Fruit fly (Drosophila melanogaster) whole organism, embryonic: Measurements from ENCODE around the gene Mgat4b.

Experiments used
- Ada2b ChIP-seq: fragments of 200-800 bp; sonication (Bioruptor generic); IDR thresholded peaks from 2 replicates; pipeline ENCODE4 v1.3.6; 2022; ENCODE audit warnings: missing biosample characterization, missing genetic modification characterization
- CG10654 ChIP-seq: fragments of 200-800 bp; sonication (Bioruptor generic); optimal IDR thresholded peaks from 2 replicates; lab custom pipeline; 2016; ENCODE audit warnings: missing biosample characterization, missing genetic modification characterization
- CG11695 ChIP-seq: fragments of 200-800 bp; sonication (Bioruptor generic); IDR thresholded peaks from 3 replicates; pipeline ENCODE4 v1.3.6; 2022; ENCODE audit warnings: missing biosample characterization, missing genetic modification characterization
- CG15601 ChIP-seq: fragments of 200-800 bp; sonication (Bioruptor generic); optimal IDR thresholded peaks from 3 replicates; lab custom pipeline; 2019; ENCODE audit warnings: missing biosample characterization, mild to moderate bottlenecking, missing genetic modification characterization, moderate library complexity
- CG15696 ChIP-seq: fragments of 200-800 bp; sonication (Bioruptor generic); optimal IDR thresholded peaks from 2 replicates; lab custom pipeline; 2019; ENCODE audit warnings: missing biosample characterization, mild to moderate bottlenecking, missing genetic modification characterization, moderate library complexity
- CG17912 ChIP-seq: fragments of 200-800 bp; sonication (Bioruptor generic); optimal IDR thresholded peaks from 2 replicates; lab custom pipeline; 2018; ENCODE audit warnings: missing biosample characterization, mild to moderate bottlenecking, missing genetic modification characterization
- CG18599 ChIP-seq: fragments of 200-800 bp; sonication (Bioruptor generic); optimal IDR thresholded peaks from 3 replicates; lab custom pipeline; 2017; ENCODE audit warnings: missing biosample characterization, missing genetic modification characterization, mild to moderate bottlenecking, moderate library complexity, missing genetic modification reagents
- CG18619 ChIP-seq: fragments of 200-800 bp; sonication (Bioruptor generic); optimal IDR thresholded peaks from 3 replicates; lab custom pipeline; 2017; ENCODE audit warnings: missing biosample characterization, mild to moderate bottlenecking, missing genetic modification characterization
- CG2875 ChIP-seq: fragments of 200-800 bp; sonication (Bioruptor generic); optimal IDR thresholded peaks from 2 replicates; lab custom pipeline; 2017; ENCODE audit warnings: missing biosample characterization, mild to moderate bottlenecking, missing genetic modification characterization, missing genetic modification reagents
- CG34376 ChIP-seq: fragments of 200-800 bp; sonication (Bioruptor generic); optimal IDR thresholded peaks from 2 replicates; lab custom pipeline; 2018; ENCODE audit warnings: missing biosample characterization, mild to moderate bottlenecking, missing genetic modification characterization
- CG4328 ChIP-seq: fragments of 200-800 bp; sonication (Bioruptor generic); optimal IDR thresholded peaks from 3 replicates; lab custom pipeline; 2017; ENCODE audit warnings: missing biosample characterization, missing genetic modification reagents, missing genetic modification characterization
- CG4424 ChIP-seq: fragments of 200-800 bp; sonication (Bioruptor generic); optimal IDR thresholded peaks from 3 replicates; lab custom pipeline; 2016; ENCODE audit warnings: missing biosample characterization, missing genetic modification characterization
- CG6254 ChIP-seq: fragments of 200-800 bp; sonication (Bioruptor generic); optimal IDR thresholded peaks from 3 replicates; lab custom pipeline; 2017; ENCODE audit warnings: mild to moderate bottlenecking, missing biosample characterization, missing genetic modification reagents, missing genetic modification characterization
- CG8290 ChIP-seq, 3 experiments: fragments of 200-800 bp; sonication (Bioruptor generic); optimal IDR thresholded peaks; 2 replicates each; lab custom pipeline; 2016 to 2019; ENCODE audit warnings: missing biosample characterization in 3 of 3, missing genetic modification characterization in 3 of 3, mild to moderate bottlenecking in 2 of 3, moderate library complexity in 1 of 3
- CG8359 ChIP-seq: fragments of 200-800 bp; sonication (Bioruptor generic); optimal IDR thresholded peaks from 2 replicates; lab custom pipeline; 2017; ENCODE audit warnings: missing biosample characterization, mild to moderate bottlenecking, missing genetic modification characterization, borderline replicate concordance
- CG8924 ChIP-seq: fragments of 200-800 bp; optimal IDR thresholded peaks from 3 replicates; lab custom pipeline; 2019; ENCODE audit warnings: missing biosample characterization, mild to moderate bottlenecking, missing genetic modification characterization, moderate library complexity
- CG9876 ChIP-seq: fragments of 200-800 bp; sonication (Bioruptor generic); optimal IDR thresholded peaks from 2 replicates; lab custom pipeline; 2016; ENCODE audit warnings: missing biosample characterization, missing genetic modification characterization
- CoRest ChIP-seq: fragments of 200-800 bp; sonication (Bioruptor generic); optimal IDR thresholded peaks from 3 replicates; lab custom pipeline; 2018; ENCODE audit warnings: missing biosample characterization, mild to moderate bottlenecking, missing genetic modification characterization, moderate library complexity
- CrebB ChIP-seq: fragments of 200-800 bp; sonication (Bioruptor generic); optimal IDR thresholded peaks from 3 replicates; lab custom pipeline; 2018; ENCODE audit warnings: missing biosample characterization, mild to moderate bottlenecking, missing genetic modification characterization
- Hmr ChIP-seq: fragments of 200-800 bp; sonication (Bioruptor generic); optimal IDR thresholded peaks from 3 replicates; lab custom pipeline; 2017; ENCODE audit warnings: mild to moderate bottlenecking, missing biosample characterization, missing genetic modification reagents, missing genetic modification characterization
- Hsf ChIP-seq: fragments of 200-800 bp; sonication (Bioruptor generic); optimal IDR thresholded peaks from 3 replicates; lab custom pipeline; 2016; ENCODE audit warnings: missing biosample characterization, missing genetic modification characterization
- Lhr ChIP-seq: fragments of 200-800 bp; sonication (Bioruptor generic); optimal IDR thresholded peaks from 3 replicates; lab custom pipeline; 2017; ENCODE audit warnings: mild to moderate bottlenecking, missing biosample characterization, missing genetic modification reagents, missing genetic modification characterization
- Lpt ChIP-seq: fragments of >200 bp; optimal IDR thresholded peaks from 2 replicates; lab custom pipeline; 2018; ENCODE audit warnings: missing biosample characterization, missing genetic modification characterization
- MESR4 ChIP-seq: fragments of 200-800 bp; sonication (Bioruptor generic); optimal IDR thresholded peaks from 2 replicates; lab custom pipeline; 2018; ENCODE audit warnings: missing biosample characterization, mild to moderate bottlenecking, missing genetic modification characterization, moderate library complexity
- MTF-1 ChIP-seq: fragments of 200-800 bp; sonication (Bioruptor generic); optimal IDR thresholded peaks from 2 replicates; lab custom pipeline; 2018; ENCODE audit warnings: missing biosample characterization, mild to moderate bottlenecking, missing genetic modification characterization, borderline replicate concordance
- Myb ChIP-seq: fragments of 200-800 bp; sonication (Bioruptor generic); optimal IDR thresholded peaks from 2 replicates; lab custom pipeline; 2016; ENCODE audit warnings: missing biosample characterization, missing genetic modification characterization
- PHDP ChIP-seq: fragments of 200-800 bp; sonication (Bioruptor generic); optimal IDR thresholded peaks from 3 replicates; lab custom pipeline; 2018; ENCODE audit warnings: missing biosample characterization, mild to moderate bottlenecking, missing genetic modification characterization, moderate library complexity
- Sin3A ChIP-seq: fragments of >200 bp; optimal IDR thresholded peaks from 2 replicates; lab custom pipeline; 2018
- Vsx1 ChIP-seq: fragments of 200-800 bp; sonication (Bioruptor generic); optimal IDR thresholded peaks from 2 replicates; lab custom pipeline; 2017; ENCODE audit warnings: missing biosample characterization, mild to moderate bottlenecking, missing genetic modification characterization, missing genetic modification reagents
- Xrp1 ChIP-seq: fragments of 200-800 bp; sonication (Bioruptor generic); IDR thresholded peaks from 2 replicates; pipeline ENCODE4 v1.3.6; 2022; ENCODE audit warnings: missing biosample characterization, missing genetic modification characterization
- btn ChIP-seq: fragments of 200-800 bp; sonication (Bioruptor generic); optimal IDR thresholded peaks from 2 replicates; lab custom pipeline; 2016; ENCODE audit warnings: missing biosample characterization, missing genetic modification characterization
- caup ChIP-seq: fragments of 200-800 bp; sonication (Bioruptor generic); optimal IDR thresholded peaks from 3 replicates; lab custom pipeline; 2017; ENCODE audit warnings: missing biosample characterization, mild to moderate bottlenecking, missing genetic modification characterization, moderate library complexity; ENCODE audit not compliant: severe bottlenecking
- chm ChIP-seq: fragments of 200-800 bp; sonication (Bioruptor generic); IDR thresholded peaks from 2 replicates; pipeline ENCODE4 v1.3.6; 2022; ENCODE audit warnings: missing biosample characterization, missing genetic modification characterization
- dmrt99B ChIP-seq: fragments of 200-800 bp; sonication (Bioruptor generic); optimal IDR thresholded peaks from 2 replicates; lab custom pipeline; 2018; ENCODE audit warnings: missing biosample characterization, mild to moderate bottlenecking, missing genetic modification characterization, moderate library complexity
- gem ChIP-seq: fragments of 200-800 bp; sonication (Bioruptor generic); optimal IDR thresholded peaks from 2 replicates; lab custom pipeline; 2019; ENCODE audit warnings: missing biosample characterization, mild to moderate bottlenecking, missing genetic modification characterization, moderate library complexity
- grau ChIP-seq: fragments of 200-800 bp; optimal IDR thresholded peaks from 3 replicates; lab custom pipeline; 2019; ENCODE audit warnings: missing biosample characterization, mild to moderate bottlenecking, missing genetic modification characterization, moderate library complexity
- gsb-n ChIP-seq: fragments of 200-800 bp; sonication (Bioruptor generic); optimal IDR thresholded peaks from 3 replicates; lab custom pipeline; 2018; ENCODE audit warnings: missing biosample characterization, mild to moderate bottlenecking, missing genetic modification characterization
- kay ChIP-seq: fragments of 200-800 bp; sonication (Bioruptor generic); optimal IDR thresholded peaks from 2 replicates; lab custom pipeline; 2016; ENCODE audit warnings: missing biosample characterization, missing genetic modification characterization
- lab ChIP-seq: fragments of 200-800 bp; sonication (Bioruptor generic); optimal IDR thresholded peaks from 3 replicates; lab custom pipeline; 2017; ENCODE audit warnings: missing biosample characterization, missing genetic modification characterization, mild to moderate bottlenecking, moderate library complexity, missing genetic modification reagents
- ranshi ChIP-seq: fragments of 200-800 bp; sonication (Bioruptor generic); IDR thresholded peaks from 2 replicates; pipeline ENCODE4 v1.3.6; 2022; ENCODE audit warnings: missing biosample characterization, missing genetic modification characterization
- sc ChIP-seq, 3 experiments: fragments of >200 bp in 2 of 3; fragments of 200-800 bp in 1 of 3; sonication (Bioruptor generic) in 1 of 3; optimal IDR thresholded peaks; 2 replicates in 2 of 3; 3 replicates in 1 of 3; lab custom pipeline; 2017; ENCODE audit warnings: mild to moderate bottlenecking in 1 of 3, missing biosample characterization in 1 of 3, missing genetic modification characterization in 1 of 3, missing genetic modification reagents in 1 of 3
- schlank ChIP-seq: fragments of 200-800 bp; sonication (Bioruptor generic); optimal IDR thresholded peaks from 2 replicates; lab custom pipeline; 2018; ENCODE audit warnings: missing biosample characterization, mild to moderate bottlenecking, missing genetic modification characterization
- scrt ChIP-seq: fragments of 200-800 bp; sonication (Bioruptor generic); optimal IDR thresholded peaks from 2 replicates; lab custom pipeline; 2018; ENCODE audit warnings: missing biosample characterization, mild to moderate bottlenecking, missing genetic modification characterization, moderate library complexity
- seq ChIP-seq: fragments of 200-800 bp; sonication (Bioruptor generic); IDR thresholded peaks from 2 replicates; pipeline ENCODE4 v1.3.6; 2022; ENCODE audit warnings: missing biosample characterization, missing genetic modification characterization
- slp2 ChIP-seq: fragments of 200-800 bp; sonication (Bioruptor generic); optimal IDR thresholded peaks from 2 replicates; lab custom pipeline; 2016; ENCODE audit warnings: missing biosample characterization, missing genetic modification characterization
- so ChIP-seq: fragments of 200-800 bp; sonication (Bioruptor generic); IDR thresholded peaks from 3 replicates; pipeline ENCODE4 v1.3.6; 2022; ENCODE audit warnings: missing biosample characterization, missing genetic modification characterization
- trem ChIP-seq: fragments of 200-800 bp; optimal IDR thresholded peaks from 3 replicates; lab custom pipeline; 2019; ENCODE audit warnings: missing biosample characterization, mild to moderate bottlenecking, missing genetic modification characterization, moderate library complexity
- twi ChIP-seq: fragments of 200-800 bp; optimal IDR thresholded peaks from 2 replicates; lab custom pipeline; 2019; ENCODE audit warnings: missing biosample characterization, mild to moderate bottlenecking, missing genetic modification characterization, moderate library complexity
- z ChIP-seq: fragments of 200-800 bp; sonication (Bioruptor generic); IDR thresholded peaks from 3 replicates; pipeline ENCODE4 v1.3.6; 2022; ENCODE audit warnings: missing biosample characterization, missing genetic modification characterization

Gene Mgat4b

DNA sequence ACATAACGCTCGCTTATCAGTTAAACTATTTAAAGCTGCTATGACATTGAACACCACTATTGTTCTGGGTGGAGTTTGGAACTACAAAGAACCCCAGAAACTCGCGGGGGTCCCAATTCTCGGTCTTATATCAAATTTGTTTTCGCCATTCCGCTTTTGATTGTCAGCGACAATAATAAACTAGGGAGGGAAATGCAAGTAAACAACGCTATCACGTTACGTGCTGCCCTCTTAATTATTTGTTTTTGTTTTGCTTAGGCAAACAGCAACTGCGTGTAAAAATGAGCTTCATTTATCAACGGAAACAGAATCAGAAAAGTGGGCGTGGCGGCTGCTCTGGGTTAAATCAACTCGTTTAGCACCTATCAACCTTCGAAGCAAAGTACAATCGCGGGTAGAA lies 11.1 kb upstream of the Mgat4b start (continued):
- TF ChIP-seq CG9876 (no peak), CG4424 (GFP tag; lab: Kevin White, UChicago) (no peak), schlank (peak; percentile 44), CG17912 (GFP tag; lab: Kevin White, UChicago) (peak; percentile 51), MTF-1 (GFP tag; lab: Kevin White, UChicago) (peak; percentile 79), grau (tag; lab: Kevin White, UChicago) (peak; percentile 0), CG15601 (tag; lab: Kevin White, UChicago) (peak; percentile 66), Xrp1 (GFP tag; lab: Robert Waterston, UW) (peak; percentile 74), CG10654 (peak; percentile 28), z (GFP tag; lab: Robert Waterston, UW) (0 out of 3 replicates have a peak, but pooled peaks have one; percentile 12), trem (tag; lab: Kevin White, UChicago) (no peak), PHDP (tag; lab: Kevin White, UChicago) (peak; percentile 40), Lpt (GFP tag; lab: Kevin White, UChicago) (no peak), Hmr (GFP tag; lab: Kevin White, UChicago) (peak; percentile 29), Sin3A (lab: Kevin White, UChicago) (no peak), Hsf (GFP tag; lab: Kevin White, UChicago) (no peak), Ada2b (GFP tag; lab: Robert Waterston, UW) (no peak), CrebB (tag; lab: Kevin White, UChicago) (peak; percentile 70), scrt (no peak), Vsx1 (GFP tag; lab: Kevin White, UChicago) (peak; percentile 43), gem (tag; lab: Kevin White, UChicago) (peak; percentile 18), chm (GFP tag; lab: Robert Waterston, UW) (peak; percentile 45; the same call in 1 of the 2 replicates), CG18599 (GFP tag; lab: Kevin White, UChicago) (peak; percentile 58), btn (peak; percentile 51), CG8924 (tag; lab: Kevin White, UChicago) (peak; percentile 4), CG15696 (tag; lab: Kevin White, UChicago) (peak; percentile 55), lab (GFP tag; lab: Kevin White, UChicago) (peak; percentile 63), CG6254 (GFP tag; lab: Kevin White, UChicago) (peak; percentile 51), CG8290 (GFP tag; optimal IDR thresholded peaks at IDR 0.05; lab: Kevin White, UChicago) (peak; percentile 21), CG8290 (tag; optimal IDR thresholded peaks at IDR 0.05; lab: Kevin White, UChicago) (peak; percentile 8 to 63), dmrt99B (tag; lab: Kevin White, UChicago) (peak; percentile 33), CG34376 (peak; percentile 44), gsb-n (tag; lab: Kevin White, UChicago) (peak; percentile 24), Myb (GFP tag; lab: Kevin White, UChicago) (no peak), ranshi (GFP tag; lab: Robert Waterston, UW) (peak; percentile 21; the same call in 1 of the 2 replicates), CG4328 (GFP tag; lab: Kevin White, UChicago) (peak; percentile 43), MESR4 (GFP tag; lab: Kevin White, UChicago) (no peak), CG18619 (GFP tag; lab: Kevin White, UChicago) (peak; percentile 45), sc (optimal IDR thresholded peaks at IDR 0.05; lab: Kevin White, UChicago) (no peak), sc (GFP tag; optimal IDR thresholded peaks at IDR 0.05; lab: Kevin White, UChicago) (peak; percentile 49), slp2 (GFP tag; lab: Kevin White, UChicago) (no peak), twi (tag; lab: Kevin White, UChicago) (no peak), so (peak; percentile 46; the same call in 1 of the 3 replicates), Lhr (GFP tag; lab: Kevin White, UChicago) (peak; percentile 31), kay (peak; percentile 5), CoRest (tag; lab: Kevin White, UChicago) (peak; percentile 9), caup (peak; percentile 60), CG11695 (GFP tag; lab: Robert Waterston, UW) (0 out of 3 replicates have a peak, but pooled peaks have one; percentile 5), seq (GFP tag; lab: Robert Waterston, UW) (peak; percentile 47), CG8359 (GFP tag; lab: Kevin White, UChicago) (peak; percentile 54), CG2875 (GFP tag; lab: Kevin White, UChicago) (peak; percentile 38)
